Worm (Caenorhabditis elegans): ENCODE data around the gene Y37E11AM.3.

Y37E11AM.3 gene

DNA sequence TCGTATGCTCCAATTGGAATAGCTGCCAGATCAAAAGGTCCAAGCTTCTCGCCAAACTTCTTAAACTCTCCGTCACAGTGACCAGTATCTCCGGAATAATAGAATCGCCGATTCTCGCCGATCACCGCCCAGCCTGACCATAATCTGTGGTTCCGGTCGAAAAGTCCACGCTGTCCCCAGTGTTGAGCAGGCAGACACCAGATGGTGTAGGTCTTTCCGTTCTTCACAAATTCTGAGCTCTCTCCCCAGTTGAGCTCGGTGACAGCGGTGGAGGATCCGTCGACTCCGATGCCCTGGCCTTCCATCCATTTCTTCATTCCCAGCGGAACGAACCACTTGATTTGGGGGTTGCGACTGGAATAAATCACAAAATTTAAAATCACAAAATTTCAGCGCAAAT is 17.3 kb upstream of the Y37E11AM.3 start:
- no peak for TF ChIP-seq unc-62 (GFP tag; optimal IDR thresholded peaks at IDR 0.05)

DNA sequence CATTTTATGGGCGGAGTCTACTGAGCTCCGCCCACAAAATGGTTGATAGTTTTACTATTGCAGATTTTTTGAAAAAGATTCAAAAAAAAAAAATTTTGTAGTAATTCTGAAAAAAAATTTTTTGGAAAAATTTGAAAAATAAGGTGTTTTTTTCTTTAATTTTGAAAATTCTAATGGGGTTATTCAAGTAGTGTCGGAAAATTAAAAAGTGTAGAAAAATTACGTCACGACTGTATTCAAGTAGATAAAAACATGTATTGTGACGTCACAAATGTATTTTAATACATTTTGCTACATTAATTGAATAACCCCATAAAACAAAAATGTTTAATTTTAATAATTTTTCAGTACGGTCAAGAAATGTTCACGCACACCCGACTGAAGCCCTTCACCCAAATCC is 14.3 kb upstream of the Y37E11AM.3 start:
- TF ChIP-seq unc-62 (GFP tag; optimal IDR thresholded peaks at IDR 0.05), result no peak

- no peak for TF ChIP-seq unc-62 (GFP tag; optimal IDR thresholded peaks at IDR 0.05)
Observed at ce11 chrIV:3731430-3731829, 12.5 kb upstream of the Y37E11AM.3 start.

- no peak for TF ChIP-seq unc-62 (GFP tag; optimal IDR thresholded peaks at IDR 0.05)
Observed at ce11 chrIV:3725845-3726244, 6.9 kb upstream of the Y37E11AM.3 start, which contains the start of gene smgl-2. Gene smgl-2 (plus strand): TSS chrIV:3726164.

ce11 chrIV:3725361-3725760 is 6.4 kb upstream of the Y37E11AM.3 start, which contains the start of gene Y37E11AM.2:
Gene Y37E11AM.2 (minus strand): TSS chrIV:3725461.
- no peak for TF ChIP-seq unc-62 (GFP tag; optimal IDR thresholded peaks at IDR 0.05)

ce11 chrIV:3722690-3723089 is 3.7 kb upstream of the Y37E11AM.3 start, which contains the start of gene Y37E11AM.4:
Gene Y37E11AM.4 (minus strand): TSS chrIV:3722790.
- no peak for TF ChIP-seq unc-62 (GFP tag; optimal IDR thresholded peaks at IDR 0.05)

DNA sequence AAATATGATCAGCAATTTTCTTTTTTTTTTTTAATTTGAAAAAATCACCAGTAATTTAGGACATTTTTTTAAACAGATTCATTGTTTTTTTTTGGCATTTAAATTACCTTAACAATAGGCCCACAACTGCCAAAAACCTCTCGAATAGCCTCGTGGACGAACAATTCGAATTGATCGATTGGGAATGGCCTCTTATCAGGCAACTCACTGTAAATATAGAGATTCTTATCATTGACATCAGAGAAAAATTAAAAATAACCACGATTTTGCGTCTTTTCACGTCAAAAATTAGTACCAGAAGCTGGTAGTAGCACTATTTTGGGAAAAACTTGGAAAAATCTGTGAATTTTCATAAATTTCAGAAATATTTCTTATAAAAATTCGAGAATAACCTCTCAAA is 3.0 kb upstream of the Y37E11AM.3 start:
- TF ChIP-seq unc-62 (GFP tag; optimal IDR thresholded peaks at IDR 0.05), result no peak

ce11 chrIV:3720644-3721043 is 1.7 kb upstream of the Y37E11AM.3 start:
- no peak for TF ChIP-seq unc-62 (GFP tag; optimal IDR thresholded peaks at IDR 0.05)

- no peak for TF ChIP-seq unc-62 (GFP tag; optimal IDR thresholded peaks at IDR 0.05)
Observed at ce11 chrIV:3710737-3711136, 8.2 kb downstream of the Y37E11AM.3 start.

- TF ChIP-seq unc-62 (GFP tag; optimal IDR thresholded peaks at IDR 0.05), result no peak
Observed at ce11 chrIV:3709200-3709599, 9.8 kb downstream of the Y37E11AM.3 start, which contains the start of gene Y37E11AL.1. Gene Y37E11AL.1 (plus strand): TSS chrIV:3709500.

- TF ChIP-seq unc-62 (GFP tag; optimal IDR thresholded peaks at IDR 0.05), result no peak
Observed at ce11 chrIV:3701892-3702291, 17.1 kb downstream of the Y37E11AM.3 start, which contains the start of gene Y37E11AL.12. Gene Y37E11AL.12 (minus strand): TSS chrIV:3701992.

DNA sequence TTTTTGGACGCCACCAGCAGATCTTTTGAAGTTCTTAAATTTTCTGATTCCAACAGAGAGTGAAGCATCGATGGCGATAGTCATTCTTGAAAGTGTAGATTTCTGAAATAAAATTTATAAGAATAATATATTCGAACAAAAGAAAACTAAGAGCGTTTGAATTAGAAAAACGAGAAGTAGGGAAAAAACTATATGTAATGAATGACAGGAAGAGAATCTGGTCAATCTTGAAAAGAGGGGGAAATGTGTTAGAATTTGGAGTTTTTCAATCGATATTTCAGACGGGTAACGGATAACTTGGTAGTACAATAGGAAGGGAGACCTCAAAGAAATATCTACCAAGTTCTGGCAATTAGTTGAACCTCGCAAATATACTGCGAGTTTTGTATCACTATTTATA is 18.4 kb downstream of the Y37E11AM.3 start, which contains the start of gene Y37E11AL.9:
Gene Y37E11AL.9, minus strand, starts transcription at position 101 of the 400 bp plus-strand sequence.
- TF ChIP-seq unc-62 (GFP tag; optimal IDR thresholded peaks at IDR 0.05), result no peak

ce11 chrIV:3698201-3698600 is 20.8 kb downstream of the Y37E11AM.3 start, which contains the start of gene Y37E11AL.2:
Gene Y37E11AL.2 (plus strand): TSS chrIV:3698501.
- no peak for TF ChIP-seq unc-62 (GFP tag; optimal IDR thresholded peaks at IDR 0.05)

ce11 chrIV:3694638-3695037 is 24.3 kb downstream of the Y37E11AM.3 start, which contains the start of the genes taf-6.2 and Y37E11AL.3:
Gene taf-6.2 (minus strand): TSS chrIV:3694733.
Gene Y37E11AL.3 (plus strand): TSS chrIV:3694935.
- no peak for TF ChIP-seq unc-62 (GFP tag; optimal IDR thresholded peaks at IDR 0.05)

ce11 chrIV:3688050-3688449 is 30.9 kb downstream of the Y37E11AM.3 start:
- no peak for TF ChIP-seq unc-62 (GFP tag; optimal IDR thresholded peaks at IDR 0.05)

DNA sequence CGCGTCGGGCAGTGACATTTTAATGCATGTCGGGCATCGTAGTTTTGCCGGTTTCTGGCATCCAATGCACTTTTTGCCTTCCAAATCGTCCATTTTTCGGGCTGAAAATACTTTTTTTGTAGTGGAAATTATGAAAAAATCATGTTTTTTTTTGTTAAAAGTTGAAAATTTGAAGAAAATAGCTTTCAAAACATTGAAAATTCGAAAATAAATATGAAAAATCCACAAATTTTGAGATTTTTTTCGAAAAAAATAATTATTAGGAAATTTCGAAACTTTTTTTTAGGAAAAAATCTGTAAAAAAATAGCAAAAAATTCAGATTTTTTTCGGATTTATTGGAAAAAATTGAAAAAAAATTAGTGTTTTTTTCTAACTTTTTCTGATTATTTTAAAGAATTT is 32.2 kb downstream of the Y37E11AM.3 start, which contains the start of gene map-1:
Gene map-1, minus strand, starts transcription at position 101 of the 400 bp plus-strand sequence.
- no peak for TF ChIP-seq unc-62 (GFP tag; optimal IDR thresholded peaks at IDR 0.05)

ce11 chrIV:3686260-3686659 is 32.7 kb downstream of the Y37E11AM.3 start:
- TF ChIP-seq unc-62 (GFP tag; optimal IDR thresholded peaks at IDR 0.05), result no peak

- no peak for TF ChIP-seq unc-62 (GFP tag; optimal IDR thresholded peaks at IDR 0.05)
Observed at ce11 chrIV:3681763-3682162, 37.2 kb downstream of the Y37E11AM.3 start.

Data from whole organism, dauer.